Fruit fly (Drosophila melanogaster) whole organism, embryonic: ENCODE measurements around the gene Jhbp3.

Experiments
- Abd-B ChIP-seq: fragments of 200-800 bp; sonication (Bioruptor generic); optimal IDR thresholded peaks from 2 replicates; lab custom pipeline; 2018; ENCODE audit warnings: missing biosample characterization, mild to moderate bottlenecking, missing genetic modification characterization, moderate library complexity
- Atf-2 ChIP-seq: fragments of 200-800 bp; sonication (Bioruptor generic); optimal IDR thresholded peaks from 2 replicates; lab custom pipeline; 2016; ENCODE audit warnings: missing biosample characterization, missing genetic modification characterization
- C15 ChIP-seq: fragments of 200-800 bp; sonication (Bioruptor generic); IDR thresholded peaks from 3 replicates; pipeline ENCODE4 v1.3.6; 2022; ENCODE audit warnings: missing biosample characterization, missing genetic modification characterization
- CG10462 ChIP-seq: fragments of 200-800 bp; sonication (Bioruptor generic); optimal IDR thresholded peaks from 2 replicates; lab custom pipeline; 2016; ENCODE audit warnings: missing biosample characterization, missing genetic modification characterization
- CG11695 ChIP-seq: fragments of 200-800 bp; sonication (Bioruptor generic); IDR thresholded peaks from 3 replicates; pipeline ENCODE4 v1.3.6; 2022; ENCODE audit warnings: missing biosample characterization, missing genetic modification characterization
- CG1233 ChIP-seq: fragments of 200-800 bp; sonication (Bioruptor generic); optimal IDR thresholded peaks from 4 replicates; lab custom pipeline; 2018; ENCODE audit warnings: missing biosample characterization, mild to moderate bottlenecking, missing genetic modification characterization
- CG12769 ChIP-seq: fragments of 200-800 bp; sonication (Bioruptor generic); optimal IDR thresholded peaks from 2 replicates; lab custom pipeline; 2019; ENCODE audit warnings: missing biosample characterization, mild to moderate bottlenecking, missing genetic modification characterization, moderate library complexity
- CG13894 ChIP-seq: fragments of 200-800 bp; sonication (Bioruptor generic); optimal IDR thresholded peaks from 3 replicates; lab custom pipeline; 2018; ENCODE audit warnings: missing biosample characterization, mild to moderate bottlenecking, missing genetic modification characterization, moderate library complexity
- CG1603 ChIP-seq: fragments of 200-800 bp; sonication (Bioruptor generic); optimal IDR thresholded peaks from 2 replicates; lab custom pipeline; 2019; ENCODE audit warnings: missing biosample characterization, mild to moderate bottlenecking, missing genetic modification characterization, moderate library complexity
- CG1647 ChIP-seq: fragments of 200-800 bp; sonication (Bioruptor generic); optimal IDR thresholded peaks from 3 replicates; lab custom pipeline; 2016; ENCODE audit warnings: missing biosample characterization, missing genetic modification characterization
- CG17912 ChIP-seq: fragments of 200-800 bp; sonication (Bioruptor generic); optimal IDR thresholded peaks from 2 replicates; lab custom pipeline; 2018; ENCODE audit warnings: missing biosample characterization, mild to moderate bottlenecking, missing genetic modification characterization
- CG2199 ChIP-seq: fragments of 200-800 bp; sonication (Bioruptor generic); IDR thresholded peaks from 3 replicates; pipeline ENCODE4 v1.3.6; 2022; ENCODE audit warnings: missing biosample characterization, missing genetic modification characterization
- CG32532 ChIP-seq: fragments of 200-800 bp; sonication (Bioruptor generic); IDR thresholded peaks from 2 replicates; pipeline ENCODE4 v1.3.6; 2022; ENCODE audit warnings: missing biosample characterization, missing genetic modification characterization
- CG4617 ChIP-seq: fragments of 200-800 bp; sonication (Bioruptor generic); optimal IDR thresholded peaks from 3 replicates; lab custom pipeline; 2016; ENCODE audit warnings: missing biosample characterization, missing genetic modification characterization, borderline replicate concordance
- CG4820 ChIP-seq: fragments of 200-800 bp; sonication (Bioruptor generic); optimal IDR thresholded peaks from 3 replicates; lab custom pipeline; 2016; ENCODE audit warnings: missing biosample characterization, missing genetic modification characterization
- CG6813 ChIP-seq: fragments of 200-800 bp; sonication (Bioruptor generic); optimal IDR thresholded peaks from 2 replicates; lab custom pipeline; 2017; ENCODE audit warnings: missing biosample characterization, missing genetic modification characterization, mild to moderate bottlenecking, moderate library complexity, missing genetic modification reagents
- CG6854 ChIP-seq: fragments of 200-800 bp; sonication (Bioruptor generic); optimal IDR thresholded peaks from 3 replicates; lab custom pipeline; 2017; ENCODE audit warnings: missing biosample characterization, mild to moderate bottlenecking, missing genetic modification characterization
- CG9727 ChIP-seq: fragments of 200-800 bp; sonication (Bioruptor generic); optimal IDR thresholded peaks from 3 replicates; lab custom pipeline; 2017; ENCODE audit warnings: missing biosample characterization, mild to moderate bottlenecking, missing genetic modification characterization
- CoRest ChIP-seq: fragments of 200-800 bp; sonication (Bioruptor generic); optimal IDR thresholded peaks from 3 replicates; lab custom pipeline; 2018; ENCODE audit warnings: missing biosample characterization, mild to moderate bottlenecking, missing genetic modification characterization, moderate library complexity
- D ChIP-seq, 2 experiments: fragments of 200-800 bp in 1 of 2; fragments of >200 bp in 1 of 2; sonication (Bioruptor generic) in 1 of 2; optimal IDR thresholded peaks; 2 replicates in 1 of 2; 3 replicates in 1 of 2; lab custom pipeline; 2017; ENCODE audit warnings: mild to moderate bottlenecking in 1 of 2, missing biosample characterization in 1 of 2, missing genetic modification characterization in 1 of 2, missing genetic modification reagents in 1 of 2
- H15 ChIP-seq: fragments of 200-800 bp; sonication (Bioruptor generic); IDR thresholded peaks from 3 replicates; pipeline ENCODE4 v1.3.6; 2022; ENCODE audit warnings: missing biosample characterization, missing genetic modification characterization
- HLH4C ChIP-seq: fragments of 200-800 bp; sonication (Bioruptor generic); IDR thresholded peaks from 3 replicates; pipeline ENCODE4 v1.3.6; 2022; ENCODE audit warnings: missing biosample characterization, missing genetic modification characterization; ENCODE audit not compliant: partially characterized antibody
- Myb ChIP-seq: fragments of 200-800 bp; sonication (Bioruptor generic); optimal IDR thresholded peaks from 2 replicates; lab custom pipeline; 2016; ENCODE audit warnings: missing biosample characterization, missing genetic modification characterization
- Stat92E ChIP-seq, 3 experiments: fragments of >200 bp in 2 of 3; fragments of 200-800 bp in 1 of 3; sonication (Bioruptor generic) in 1 of 3; optimal IDR thresholded peaks; 2 replicates each; lab custom pipeline; 2017 to 2019; ENCODE audit warnings: missing biosample characterization in 3 of 3, missing genetic modification characterization in 3 of 3, mild to moderate bottlenecking in 1 of 3, moderate library complexity in 1 of 3
- ase ChIP-seq: fragments of 200-800 bp; sonication (Bioruptor generic); IDR thresholded peaks from 3 replicates; pipeline ENCODE4 v1.3.6; 2022; ENCODE audit warnings: missing biosample characterization, missing genetic modification characterization
- bsh ChIP-seq, 2 experiments: fragments of 200-800 bp; sonication (Bioruptor generic); optimal IDR thresholded peaks; 2 replicates each; lab custom pipeline; 2017 to 2018; ENCODE audit warnings: mild to moderate bottlenecking in 2 of 2, missing biosample characterization in 2 of 2, missing genetic modification characterization in 2 of 2, moderate library complexity in 1 of 2
- cad ChIP-seq: fragments of >200 bp; optimal IDR thresholded peaks from 2 replicates; lab custom pipeline; 2017; ENCODE audit warnings: missing biosample characterization, missing genetic modification characterization
- dmrt11E ChIP-seq: fragments of 200-800 bp; sonication (Bioruptor generic); optimal IDR thresholded peaks from 3 replicates; lab custom pipeline; 2018; ENCODE audit warnings: missing biosample characterization, mild to moderate bottlenecking, missing genetic modification characterization, moderate library complexity
- dmrt99B ChIP-seq: fragments of 200-800 bp; sonication (Bioruptor generic); optimal IDR thresholded peaks from 2 replicates; lab custom pipeline; 2018; ENCODE audit warnings: missing biosample characterization, mild to moderate bottlenecking, missing genetic modification characterization, moderate library complexity
- eve ChIP-seq, 2 experiments: fragments of >200 bp; optimal IDR thresholded peaks; 2 replicates each; lab custom pipeline; 2017; ENCODE audit warnings: missing biosample characterization in 2 of 2, missing genetic modification characterization in 2 of 2
- gcm ChIP-seq: fragments of 200-800 bp; sonication (Bioruptor generic); optimal IDR thresholded peaks from 2 replicates; lab custom pipeline; 2019; ENCODE audit warnings: missing biosample characterization, mild to moderate bottlenecking, missing genetic modification characterization, moderate library complexity
- gem ChIP-seq: fragments of 200-800 bp; sonication (Bioruptor generic); optimal IDR thresholded peaks from 2 replicates; lab custom pipeline; 2019; ENCODE audit warnings: missing biosample characterization, mild to moderate bottlenecking, missing genetic modification characterization, moderate library complexity
- ham ChIP-seq: fragments of 200-800 bp; sonication (Bioruptor generic); IDR thresholded peaks from 2 replicates; pipeline ENCODE4 v1.3.6; 2022; ENCODE audit warnings: missing biosample characterization, missing genetic modification characterization
- jing ChIP-seq: fragments of 200-800 bp; sonication (Bioruptor generic); optimal IDR thresholded peaks from 2 replicates; lab custom pipeline; 2018; ENCODE audit warnings: missing biosample characterization, mild to moderate bottlenecking, missing genetic modification characterization
- ken ChIP-seq: fragments of 200-800 bp; sonication (Bioruptor generic); IDR thresholded peaks from 3 replicates; pipeline ENCODE4 v1.3.6; 2022; ENCODE audit warnings: missing biosample characterization, missing genetic modification characterization
- nerfin-2 ChIP-seq: fragments of 200-800 bp; sonication (Bioruptor generic); IDR thresholded peaks from 2 replicates; pipeline ENCODE4 v1.3.6; 2022; ENCODE audit warnings: missing biosample characterization, missing genetic modification characterization; ENCODE audit not compliant: partially characterized antibody
- org-1 ChIP-seq: fragments of 200-800 bp; sonication (Bioruptor generic); optimal IDR thresholded peaks from 2 replicates; lab custom pipeline; 2017; ENCODE audit warnings: missing biosample characterization, missing genetic modification characterization
- pan ChIP-seq, 4 experiments: fragments of >200 bp in 3 of 4; fragments of 200-800 bp in 1 of 4; sonication (Bioruptor generic) in 1 of 4; optimal IDR thresholded peaks in 3 of 4; IDR thresholded peaks in 1 of 4; 2 replicates each; pipeline versions ENCODE4 v1.3.6 to Lab custom; 2017 to 2022; ENCODE audit warnings: missing biosample characterization in 2 of 4, missing genetic modification characterization in 2 of 4, mixed read lengths in 1 of 4
- pb ChIP-seq: fragments of 200-800 bp; sonication (Bioruptor generic); optimal IDR thresholded peaks from 3 replicates; lab custom pipeline; 2016; ENCODE audit warnings: missing biosample characterization, missing genetic modification characterization
- pho ChIP-seq: fragments of 200-800 bp; sonication (Bioruptor generic); optimal IDR thresholded peaks from 2 replicates; lab custom pipeline; 2016; ENCODE audit warnings: missing biosample characterization, missing genetic modification characterization
- phol ChIP-seq: fragments of 200-800 bp; sonication (Bioruptor generic); optimal IDR thresholded peaks from 3 replicates; lab custom pipeline; 2018; ENCODE audit warnings: missing biosample characterization, mild to moderate bottlenecking, missing genetic modification characterization, moderate library complexity
- pzg ChIP-seq: fragments of 200-800 bp; sonication (Bioruptor generic); optimal IDR thresholded peaks from 3 replicates; lab custom pipeline; 2018; ENCODE audit warnings: missing biosample characterization, mild to moderate bottlenecking, missing genetic modification characterization, moderate library complexity
- sens-2 ChIP-seq: fragments of 200-800 bp; sonication (Bioruptor generic); IDR thresholded peaks from 2 replicates; pipeline ENCODE4 v1.3.6; 2022; ENCODE audit warnings: missing biosample characterization, missing genetic modification characterization
- tio ChIP-seq: fragments of 200-800 bp; sonication (Bioruptor generic); optimal IDR thresholded peaks from 2 replicates; lab custom pipeline; 2017; ENCODE audit warnings: missing biosample characterization, missing genetic modification characterization, inconsistent platforms
- zen ChIP-seq: fragments of 200-800 bp; sonication (Bioruptor generic); optimal IDR thresholded peaks from 3 replicates; lab custom pipeline; 2018; ENCODE audit warnings: missing biosample characterization, mild to moderate bottlenecking, missing genetic modification characterization, moderate library complexity
- zf30C ChIP-seq: fragments of 200-800 bp; sonication (Bioruptor generic); optimal IDR thresholded peaks from 3 replicates; lab custom pipeline; 2018; ENCODE audit warnings: missing biosample characterization, mild to moderate bottlenecking, missing genetic modification characterization

Gene Jhbp3

dm6 chr3R:4963917-4964316, 8.9 kb upstream of the Jhbp3 start:
- no peak for TF ChIP-seq CG11695 (GFP tag; lab: Robert Waterston, UW)
- no peak for TF ChIP-seq H15 (GFP tag; lab: Robert Waterston, UW)
- TF ChIP-seq Stat92E (GFP tag; optimal IDR thresholded peaks at IDR 0.05; lab: Kevin White, UChicago): no peak
- TF ChIP-seq cad (GFP tag; lab: Kevin White, UChicago): peak; percentile 17
- TF ChIP-seq gem: no peak
- peak; percentile 49 for TF ChIP-seq gcm (GFP tag; lab: Kevin White, UChicago)
- TF ChIP-seq zen: peak; percentile 72
- no peak for TF ChIP-seq CG17912
- TF ChIP-seq CG1647: no peak
- TF ChIP-seq Myb (GFP tag; lab: Kevin White, UChicago): no peak
- TF ChIP-seq phol (tag; lab: Kevin White, UChicago): no peak
- no peak for TF ChIP-seq sens-2 (GFP tag; lab: Robert Waterston, UW)
- no peak for TF ChIP-seq jing (GFP tag; lab: Kevin White, UChicago)
- no peak for TF ChIP-seq CG6854 (GFP tag; lab: Kevin White, UChicago)
- TF ChIP-seq zf30C (GFP tag; lab: Kevin White, UChicago): peak; percentile 62
- 0 out of 3 replicates have a peak, but pooled peaks have one; percentile 10 for TF ChIP-seq CG2199 (GFP tag; lab: Robert Waterston, UW)
- TF ChIP-seq D (optimal IDR thresholded peaks at IDR 0.05; lab: Kevin White, UChicago): no peak
- peak; percentile 21 for TF ChIP-seq D (GFP tag; optimal IDR thresholded peaks at IDR 0.05; lab: Kevin White, UChicago)
- TF ChIP-seq tio (GFP tag; lab: Kevin White, UChicago): no peak
- TF ChIP-seq bsh (GFP tag; optimal IDR thresholded peaks at IDR 0.05; lab: Kevin White, UChicago): no peak
- no peak for TF ChIP-seq CG12769 (tag; lab: Kevin White, UChicago)
- no peak for TF ChIP-seq ham (GFP tag; lab: Robert Waterston, UW)
- no peak for TF ChIP-seq dmrt11E (tag; lab: Kevin White, UChicago)
- TF ChIP-seq nerfin-2 (GFP tag; lab: Robert Waterston, UW): 0 out of 2 replicates have a peak, but pooled peaks have one; percentile 0
- TF ChIP-seq dmrt99B: no peak
- TF ChIP-seq eve (GFP tag; optimal IDR thresholded peaks at IDR 0.05; lab: Kevin White, UChicago): peak in 1 of 2 experiments; percentile 4
- no peak for TF ChIP-seq CG10462
- TF ChIP-seq Atf-2 (GFP tag; lab: Kevin White, UChicago): no peak
- no peak for TF ChIP-seq CG6813 (GFP tag; lab: Kevin White, UChicago)
- peak; percentile 31 for TF ChIP-seq CG13894 (tag; lab: Kevin White, UChicago)
- TF ChIP-seq CG4617 (GFP tag; lab: Kevin White, UChicago): no peak

DNA sequence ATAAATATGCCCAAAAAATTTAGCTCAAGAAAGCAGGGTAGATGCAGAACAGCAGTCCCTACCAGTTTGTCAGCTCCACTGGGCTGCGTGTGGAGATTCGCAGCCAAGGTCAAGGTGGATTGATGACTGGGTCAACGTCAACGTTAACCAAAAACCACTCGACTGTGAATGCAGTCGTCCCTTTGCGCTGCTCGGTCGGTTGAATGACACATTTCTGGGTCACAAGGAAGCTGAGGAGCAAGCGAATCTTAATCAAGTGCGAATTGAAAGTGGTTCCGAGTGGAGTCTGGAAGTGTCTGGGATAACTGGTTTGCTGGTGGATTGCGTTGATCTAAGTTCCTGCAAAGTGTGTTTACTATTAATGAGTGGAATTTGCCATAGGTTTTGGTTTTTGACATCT, 8.3 kb upstream of the Jhbp3 start:
- TF ChIP-seq nerfin-2 (GFP tag; lab: Robert Waterston, UW) (0 out of 2 replicates have a peak, but pooled peaks have one; percentile 14), org-1 (GFP tag; lab: Kevin White, UChicago) (no peak), H15 (GFP tag; lab: Robert Waterston, UW) (no peak)

- TF ChIP-seq pan (optimal IDR thresholded peaks at IDR 0.05; lab: Kevin White, UChicago) (no peak), pan (GFP tag; optimal IDR thresholded peaks at IDR 0.05 in 1 of 2, IDR thresholded peaks at IDR 0.05 in 1 of 2) (peak in 1 of 2 experiments; percentile 14), ken (GFP tag; lab: Robert Waterston, UW) (peak; percentile 36; the same call in 1 of the 3 replicates), pzg (GFP tag; lab: Kevin White, UChicago) (no peak), CG32532 (GFP tag; lab: Robert Waterston, UW) (peak; percentile 19; the same call in 1 of the 2 replicates), CG1233 (GFP tag; lab: Kevin White, UChicago) (peak; percentile 3), CG2199 (GFP tag; lab: Robert Waterston, UW) (peak; percentile 100), CoRest (tag; lab: Kevin White, UChicago) (peak; percentile 3), C15 (no peak), CG4820 (GFP tag; lab: Kevin White, UChicago) (no peak), pb (GFP tag; lab: Kevin White, UChicago) (peak; percentile 26), CG9727 (no peak), Abd-B (peak; percentile 16), pho (GFP tag; lab: Kevin White, UChicago) (peak; percentile 12), CG1603 (tag; lab: Kevin White, UChicago) (peak; percentile 20), ase (GFP tag; lab: Robert Waterston, UW) (no peak), HLH4C (GFP tag; lab: Robert Waterston, UW) (no peak)
These were observed 7.6 kb upstream of the Jhbp3 start for dm6 chr3R:4962689-4963088.
